Worm (Caenorhabditis elegans): ENCODE measurements around the gene C30G4.2.

DNA sequence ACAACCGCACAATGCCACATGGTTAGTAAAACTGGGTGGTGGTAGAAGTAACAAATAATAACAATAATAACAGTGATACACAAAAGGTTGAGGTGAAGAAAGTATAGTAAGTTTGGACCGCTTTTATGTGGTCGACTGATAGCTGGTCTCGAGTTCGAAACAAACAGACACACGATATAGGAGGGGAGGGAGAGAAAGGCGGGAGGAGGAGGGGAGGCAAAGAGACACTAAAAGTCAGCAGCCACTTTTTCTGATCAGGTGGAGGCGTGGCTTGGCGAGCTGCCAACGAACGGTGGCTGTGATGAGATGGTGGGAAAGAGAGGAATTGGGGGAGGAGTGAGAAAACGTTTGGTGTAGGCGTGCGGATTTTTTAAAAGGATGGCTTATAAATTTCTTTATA lies 12.9 kb upstream of the C30G4.2 start:
- TF ChIP-seq egl-27 (tag; optimal IDR thresholded peaks at IDR 0.05), result no peak
- no peak for TF ChIP-seq nhr-77 (tag; optimal IDR thresholded peaks at IDR 0.05)
- no peak for TF ChIP-seq unc-62 (GFP tag; optimal IDR thresholded peaks at IDR 0.05)
- TF ChIP-seq nhr-85 (tag), result peak; percentile 71
- TF ChIP-seq ces-1 (GFP tag; optimal IDR thresholded peaks at IDR 0.05), result no peak
- no peak for TF ChIP-seq alr-1 (tag; optimal IDR thresholded peaks at IDR 0.05; ENCODE audit: borderline replicate concordance)
- TF ChIP-seq nhr-47 (tag; optimal IDR thresholded peaks at IDR 0.05), result no peak
- no peak for TF ChIP-seq nhr-28 (tag; optimal IDR thresholded peaks at IDR 0.05)
- TF ChIP-seq F16B12.6 (tag; optimal IDR thresholded peaks at IDR 0.05), result no peak
- TF ChIP-seq lsy-2 (tag; optimal IDR thresholded peaks at IDR 0.05), result peak in 1 of 2 experiments; percentile 20
- TF ChIP-seq ztf-11 (tag; optimal IDR thresholded peaks at IDR 0.05), result no peak

All from whole organism, L1 larva.